Worm (Caenorhabditis elegans): Measurements from ENCODE around the gene fbxb-114.

fbxb-114 gene

ce11 chrX:16931255-16932023 is 9.8 kb downstream of the fbxb-114 start (continued):
- peak in 2 of 3 experiments; percentile 59 to 66 for TF ChIP-seq lin-35 (GFP tag; optimal IDR thresholded peaks at IDR 0.05)
- peak; percentile 21 for TF ChIP-seq ceh-27 (GFP tag; optimal IDR thresholded peaks at IDR 0.05)
- TF ChIP-seq hrde-1 (tag; optimal IDR thresholded peaks at IDR 0.05; ENCODE audit: borderline replicate concordance), result no peak
- no peak for TF ChIP-seq madf-10 (tag; optimal IDR thresholded peaks at IDR 0.05)
- TF ChIP-seq hmg-20 (GFP tag; IDR thresholded peaks at IDR 0.05), result no peak
- peak; percentile 47; the same call in 1 of the 2 replicates for TF ChIP-seq hmg-1.2 (GFP tag; IDR thresholded peaks at IDR 0.05)
- TF ChIP-seq F23B12.7 (tag; optimal IDR thresholded peaks at IDR 0.05; ENCODE audit: insufficient read depth), result no peak
- no peak for TF ChIP-seq rec-8 (tag; optimal IDR thresholded peaks at IDR 0.05)
- peak; percentile 40 for TF ChIP-seq egl-44 (GFP tag; IDR thresholded peaks at IDR 0.05)
- TF ChIP-seq egrh-3 (GFP tag; IDR thresholded peaks at IDR 0.05), result no peak
- peak; percentile 47 for TF ChIP-seq gei-17 (GFP tag; optimal IDR thresholded peaks at IDR 0.05)
- TF ChIP-seq lsy-27 (tag; optimal IDR thresholded peaks at IDR 0.05; ENCODE audit: borderline replicate concordance, insufficient read depth), result no peak
- TF ChIP-seq atf-7 (tag; optimal IDR thresholded peaks at IDR 0.05), result no peak
- no peak for TF ChIP-seq T26A5.8 (tag; optimal IDR thresholded peaks at IDR 0.05)
- TF ChIP-seq let-526 (GFP tag; IDR thresholded peaks at IDR 0.05), result peak; percentile 76
- TF ChIP-seq F22D6.2 (tag; optimal IDR thresholded peaks at IDR 0.05), result no peak
- TF ChIP-seq rcor-1 (GFP tag; IDR thresholded peaks at IDR 0.05), result peak; percentile 35; the same call in 1 of the 2 replicates
- no peak; the same call in 1 of the 2 replicates for TF ChIP-seq mcd-1 (GFP tag; IDR thresholded peaks at IDR 0.05)
- no peak for TF ChIP-seq nfya-1 (tag; optimal IDR thresholded peaks at IDR 0.05; ENCODE audit: borderline replicate concordance, insufficient read depth)
- TF ChIP-seq dox-1 (GFP tag; IDR thresholded peaks at IDR 0.05), result no peak; the same call in 1 of the 2 replicates
- TF ChIP-seq snpc-1.3 (tag; optimal IDR thresholded peaks at IDR 0.05; ENCODE audit: insufficient read depth), result no peak
- TF ChIP-seq let-607 (tag; optimal IDR thresholded peaks at IDR 0.05), result no peak
- TF ChIP-seq pbrm-1 (GFP tag; IDR thresholded peaks at IDR 0.05), result peak; percentile 75
- no peak for TF ChIP-seq fkh-3 (tag; optimal IDR thresholded peaks at IDR 0.05)
- no peak for TF ChIP-seq ceh-79 (tag; optimal IDR thresholded peaks at IDR 0.05)
- TF ChIP-seq cebp-1 (GFP tag; IDR thresholded peaks at IDR 0.05), result peak; percentile 38
- no peak for TF ChIP-seq cebp-1 (tag; optimal IDR thresholded peaks at IDR 0.05)
- no peak; the same call in none of the 2 replicates for TF ChIP-seq Y67H2A.10 (GFP tag; conservative IDR thresholded peaks at IDR 0.05)
- no peak for TF ChIP-seq bed-2 (GFP tag; IDR thresholded peaks at IDR 0.05)
- TF ChIP-seq lsl-1 (GFP tag; optimal IDR thresholded peaks at IDR 0.05), result no peak
- peak; percentile 52; the same call in 1 of the 2 replicates for TF ChIP-seq hsf-1 (GFP tag; IDR thresholded peaks at IDR 0.05)
- no peak; the same call in none of the 2 replicates for TF ChIP-seq ceh-100 (GFP tag; IDR thresholded peaks at IDR 0.05)
- TF ChIP-seq Y56A3A.18 (GFP tag; IDR thresholded peaks at IDR 0.05), result peak; percentile 26
- peak; percentile 44 for TF ChIP-seq B0035.1 (tag; optimal IDR thresholded peaks at IDR 0.05)
- no peak for TF ChIP-seq hlh-26 (GFP tag; conservative IDR thresholded peaks at IDR 0.05)
- 0 out of 2 replicates have a peak, but pooled peaks have one; percentile 58 for TF ChIP-seq ekl-4 (GFP tag; IDR thresholded peaks at IDR 0.05)
- TF ChIP-seq cebp-2 (GFP tag; IDR thresholded peaks at IDR 0.05), result peak; percentile 66; the same call in 1 of the 2 replicates
- TF ChIP-seq ama-1 (optimal IDR thresholded peaks at IDR 0.05), result peak; percentile 99
- TF ChIP-seq ama-1 (GFP tag; optimal IDR thresholded peaks at IDR 0.05), result peak; percentile 53 to 93
- TF ChIP-seq nfya-2 (GFP tag; IDR thresholded peaks at IDR 0.05), result peak; percentile 77
- peak; percentile 2 for TF ChIP-seq die-1 (tag; optimal IDR thresholded peaks at IDR 0.05)
- TF ChIP-seq hlh-12 (tag; optimal IDR thresholded peaks at IDR 0.05), result peak; percentile 10
- no peak for TF ChIP-seq ztf-18 (tag; optimal IDR thresholded peaks at IDR 0.05)
- TF ChIP-seq mes-4 (tag; optimal IDR thresholded peaks at IDR 0.05), result no peak
- TF ChIP-seq Y95B8A.8 (GFP tag; IDR thresholded peaks at IDR 0.05), result peak; percentile 92
- peak; percentile 61 for TF ChIP-seq tlf-1 (GFP tag; optimal IDR thresholded peaks at IDR 0.05)

All from whole organism, young adult.